Fruit fly (Drosophila melanogaster): Measurements from ENCODE around the gene mthl10.

DNA sequence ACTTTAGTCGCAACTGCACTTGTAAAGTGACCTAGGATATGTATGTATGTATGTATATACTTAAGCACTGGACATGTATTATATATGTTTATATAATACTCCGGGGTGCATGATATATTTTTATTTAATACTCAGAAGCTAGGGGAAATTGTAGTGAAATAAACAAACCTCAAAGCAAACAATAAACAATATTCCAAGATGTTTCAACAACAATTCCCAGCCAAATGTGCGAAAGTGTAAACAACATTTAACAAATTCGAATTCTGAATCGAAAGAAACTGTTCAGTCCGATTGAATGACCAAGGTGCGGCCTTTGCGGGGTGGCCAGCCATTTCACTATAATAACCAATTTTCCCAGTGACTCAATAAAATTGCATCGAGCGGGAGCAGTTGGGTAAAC, 2.6 kb downstream of the mthl10 start:
- TF ChIP-seq CG8478 (optimal IDR thresholded peaks at IDR 0.05): no peak
- no peak for TF ChIP-seq CTCF (optimal IDR thresholded peaks at IDR 0.05)
